Fruit fly (Drosophila melanogaster): ENCODE measurements around the gene CG16758.

DNA sequence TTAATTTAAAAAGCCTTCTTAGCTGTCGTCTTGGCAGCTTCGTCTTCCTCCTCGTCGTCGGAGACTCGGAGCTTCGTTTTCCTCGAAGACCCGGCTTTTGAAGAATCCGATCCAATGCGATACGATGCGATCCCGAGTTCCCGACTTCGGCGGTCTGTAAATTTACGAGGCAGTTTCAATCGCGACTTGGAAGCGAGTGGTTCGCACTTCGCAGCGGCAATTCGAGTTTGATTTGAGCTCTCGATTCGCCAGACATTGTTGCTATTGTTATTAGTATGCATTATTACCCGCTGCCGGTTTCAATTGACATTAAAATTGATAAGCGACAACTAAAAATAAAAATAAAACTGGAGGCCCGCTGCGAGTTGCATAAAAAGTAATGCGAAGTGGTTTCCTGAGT, 14.8 kb downstream of the CG16758 start, which contains the start of gene CG1146:
- TF ChIP-seq dsf (GFP tag; optimal IDR thresholded peaks at IDR 0.05; ENCODE audit: borderline replicate concordance) (no peak), Hnf4 (GFP tag; optimal IDR thresholded peaks at IDR 0.05) (no peak), Sp1 (GFP tag; optimal IDR thresholded peaks at IDR 0.05) (peak; percentile 27), Hr83 (GFP tag; optimal IDR thresholded peaks at IDR 0.05; ENCODE audit: poor library complexity, severe bottlenecking) (no peak), Hr78 (GFP tag; optimal IDR thresholded peaks at IDR 0.05) (no peak), br (GFP tag; optimal IDR thresholded peaks at IDR 0.05) (no peak), jim (GFP tag; optimal IDR thresholded peaks at IDR 0.05) (no peak), N (GFP tag; optimal IDR thresholded peaks at IDR 0.05) (no peak), CrebA (GFP tag; optimal IDR thresholded peaks at IDR 0.05; ENCODE audit: borderline replicate concordance) (no peak), OdsH (GFP tag; optimal IDR thresholded peaks at IDR 0.05) (no peak), psq (GFP tag; optimal IDR thresholded peaks at IDR 0.05) (no peak), tai (GFP tag; optimal IDR thresholded peaks at IDR 0.05) (no peak)

All from whole organism, wandering third instar larva.